Fruit fly (Drosophila melanogaster): Measurements from ENCODE around the gene CG17075.

DNA sequence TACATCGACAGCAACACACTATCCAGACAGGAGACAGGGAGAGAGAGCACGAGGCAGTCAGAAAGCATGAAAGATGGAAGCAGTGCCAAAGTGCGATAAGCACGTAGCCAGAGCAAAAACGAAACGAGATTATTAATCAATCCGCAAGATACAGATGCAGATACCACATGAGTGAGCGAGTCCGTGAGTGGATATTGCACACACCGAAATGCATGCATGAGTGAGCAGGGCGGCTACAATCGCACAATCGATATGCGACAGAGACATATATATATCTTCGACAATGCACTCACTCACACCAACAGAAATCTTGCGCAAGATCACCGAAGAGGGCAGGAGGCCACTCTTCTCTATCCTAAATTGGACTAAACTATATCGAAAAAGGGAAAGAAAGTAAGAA is 44.4 kb downstream of the CG17075 start:
- TF ChIP-seq CrebA (GFP tag; optimal IDR thresholded peaks at IDR 0.05; ENCODE audit: borderline replicate concordance): no peak
- TF ChIP-seq usp (GFP tag; optimal IDR thresholded peaks at IDR 0.05): no peak
- TF ChIP-seq CG32264 (GFP tag; optimal IDR thresholded peaks at IDR 0.05): no peak
- no peak for TF ChIP-seq N (GFP tag; optimal IDR thresholded peaks at IDR 0.05)
- no peak for TF ChIP-seq Myc (optimal IDR thresholded peaks at IDR 0.05)
- TF ChIP-seq dmrt93B (GFP tag; optimal IDR thresholded peaks at IDR 0.05): no peak
- no peak for TF ChIP-seq Vsx2 (GFP tag; optimal IDR thresholded peaks at IDR 0.05; ENCODE audit: partially characterized antibody)
- no peak for TF ChIP-seq Dfd (GFP tag; optimal IDR thresholded peaks at IDR 0.05)
- no peak for TF ChIP-seq Dif (GFP tag; optimal IDR thresholded peaks at IDR 0.05; ENCODE audit: partially characterized antibody)
- no peak for TF ChIP-seq tai (GFP tag; optimal IDR thresholded peaks at IDR 0.05)
- peak; percentile 20 for TF ChIP-seq psq (GFP tag; optimal IDR thresholded peaks at IDR 0.05)
- no peak for TF ChIP-seq lola (GFP tag; optimal IDR thresholded peaks at IDR 0.05)
- no peak for TF ChIP-seq Hr78 (GFP tag; optimal IDR thresholded peaks at IDR 0.05)

Measured in whole organism, wandering third instar larva.